Worm (Caenorhabditis elegans): ENCODE data around the gene T02G5.14.

DNA sequence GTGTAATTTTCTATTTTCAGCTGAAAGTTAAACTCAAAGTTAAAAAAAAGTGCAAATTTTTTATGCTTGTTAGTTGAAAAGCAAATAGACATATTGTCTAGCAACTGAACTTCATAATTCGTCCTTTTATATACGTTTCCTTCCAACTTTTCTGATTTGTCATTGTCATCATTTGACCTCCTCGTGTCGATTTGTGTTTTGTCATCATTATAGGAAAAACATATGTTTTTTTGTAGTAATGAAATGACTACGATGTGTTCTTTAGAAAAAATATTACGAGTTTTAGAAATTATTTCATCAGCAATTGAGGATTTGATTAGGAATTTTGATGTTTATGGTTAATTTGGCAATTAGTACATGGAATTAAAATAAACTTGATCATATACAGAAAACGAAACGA lies 23.3 kb upstream of the T02G5.14 start:
- TF ChIP-seq zag-1 (tag; optimal IDR thresholded peaks at IDR 0.05) (no peak), ceh-82 (tag; optimal IDR thresholded peaks at IDR 0.05) (no peak), fkh-10 (GFP tag; optimal IDR thresholded peaks at IDR 0.05) (no peak)
